Fruit fly (Drosophila melanogaster) whole organism, adult: ENCODE results near the gene CG11975.

ENCODE experiments used
- CG11617 ChIP-seq: fragments of 200-800 bp; sonication (Bioruptor generic); optimal IDR thresholded peaks from 2 replicates; lab custom pipeline; 2017; ENCODE audit warnings: mild to moderate bottlenecking, missing biosample characterization, missing genetic modification reagents, missing genetic modification characterization
- CG33017 ChIP-seq: fragments of 200-800 bp; sonication (Bioruptor generic); optimal IDR thresholded peaks from 2 replicates; lab custom pipeline; 2018; ENCODE audit warnings: missing biosample characterization, mild to moderate bottlenecking, missing genetic modification characterization, moderate library complexity
- CG7045 ChIP-seq: fragments of 200-800 bp; sonication (Bioruptor generic); optimal IDR thresholded peaks from 2 replicates; lab custom pipeline; 2017; ENCODE audit warnings: missing biosample characterization, mild to moderate bottlenecking, missing genetic modification characterization
- Clk ChIP-seq: fragments of 200-800 bp; sonication (Bioruptor generic); optimal IDR thresholded peaks from 2 replicates; lab custom pipeline; 2017; ENCODE audit warnings: missing biosample characterization, missing genetic modification characterization
- Hr96 ChIP-seq: fragments of 200-800 bp; sonication (Bioruptor generic); optimal IDR thresholded peaks from 2 replicates; lab custom pipeline; 2016; ENCODE audit warnings: missing biosample characterization, missing genetic modification characterization
- Mnt ChIP-seq: fragments of 200-800 bp; sonication (Bioruptor generic); optimal IDR thresholded peaks from 2 replicates; lab custom pipeline; 2016; ENCODE audit warnings: missing biosample characterization, mild to moderate bottlenecking, missing genetic modification characterization
- bab1 ChIP-seq: fragments of 200-800 bp; sonication (Bioruptor generic); optimal IDR thresholded peaks from 3 replicates; lab custom pipeline; 2019; ENCODE audit warnings: missing biosample characterization, mild to moderate bottlenecking, missing genetic modification characterization, moderate library complexity
- cic ChIP-seq: fragments of 200-800 bp; sonication (Bioruptor generic); optimal IDR thresholded peaks from 2 replicates; lab custom pipeline; 2017; ENCODE audit warnings: missing biosample characterization, mild to moderate bottlenecking, missing genetic modification characterization, moderate library complexity
- kay ChIP-seq: fragments of 200-800 bp; sonication (Bioruptor generic); peaks from one replicate; lab custom pipeline; 2016; ENCODE audit warnings: missing biosample characterization, missing genetic modification characterization, borderline replicate concordance

DNA sequence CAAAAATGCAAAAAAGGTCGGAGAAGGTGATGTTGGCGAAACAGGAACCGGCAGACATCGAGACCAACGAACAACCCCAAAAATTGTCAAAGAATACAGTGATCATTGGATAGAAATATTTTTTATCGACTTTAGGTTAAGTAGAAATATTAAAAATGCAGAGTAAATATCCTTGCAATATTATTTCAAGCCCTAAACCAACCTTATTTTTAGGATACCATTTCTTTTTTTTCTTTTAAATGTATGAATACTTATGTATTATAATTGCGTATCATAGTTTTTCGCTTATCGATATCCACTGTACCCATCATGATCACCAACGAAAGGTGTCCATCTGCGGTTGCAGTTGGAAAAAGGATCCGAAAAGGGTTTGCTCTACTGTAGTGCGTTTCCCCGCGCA lies 42.2 kb downstream of the CG11975 start:
- TF ChIP-seq Hr96 (GFP tag; lab: Kevin White, UChicago) = no peak
- no peak for TF ChIP-seq bab1 (GFP tag; lab: Kevin White, UChicago)
- no peak for TF ChIP-seq Clk
- TF ChIP-seq CG33017 (tag; lab: Kevin White, UChicago) = no peak
- no peak for TF ChIP-seq Mnt
- TF ChIP-seq CG7045 (GFP tag; lab: Kevin White, UChicago) = no peak
- TF ChIP-seq CG11617 (GFP tag; lab: Kevin White, UChicago) = no peak
- no peak for TF ChIP-seq kay (GFP tag; lab: Kevin White, UChicago)
- TF ChIP-seq cic (GFP tag; lab: Kevin White, UChicago) = no peak
